Worm (Caenorhabditis elegans): ENCODE data around the gene asns-2.

Gene asns-2

DNA sequence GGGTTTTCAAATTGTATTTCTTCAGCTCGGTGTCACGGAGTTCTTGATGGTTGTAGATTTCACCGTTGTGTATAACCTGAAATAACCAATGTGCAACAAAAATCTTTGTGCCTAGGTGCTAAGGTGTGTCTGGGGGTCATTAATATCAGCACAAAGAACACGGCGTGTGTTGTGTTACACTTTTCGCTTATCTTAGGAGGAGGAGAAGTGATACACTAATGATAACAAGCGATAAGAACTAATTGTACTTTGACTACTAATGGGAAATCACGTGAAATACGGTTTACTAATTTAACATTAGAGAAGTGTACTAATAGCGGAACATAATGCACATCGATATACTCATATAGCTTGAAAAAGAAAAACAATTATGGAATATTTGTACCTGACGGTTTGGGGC lies 532 bp downstream of the asns-2 start:
- peak; percentile 91 for TF ChIP-seq elt-2 (tag; optimal IDR thresholded peaks at IDR 0.05)
- TF ChIP-seq ceh-63 (GFP tag; optimal IDR thresholded peaks at IDR 0.05) = no peak
- TF ChIP-seq zag-1 (tag; optimal IDR thresholded peaks at IDR 0.05) = no peak
- TF ChIP-seq ces-1 (GFP tag; optimal IDR thresholded peaks at IDR 0.05) = no peak
- peak; percentile 63 for TF ChIP-seq nhr-20 (tag; optimal IDR thresholded peaks at IDR 0.05)
- no peak for TF ChIP-seq lin-15B (tag; optimal IDR thresholded peaks at IDR 0.05)
- TF ChIP-seq blmp-1 (tag; optimal IDR thresholded peaks at IDR 0.05) = peak; percentile 59
- TF ChIP-seq lin-13 (GFP tag; optimal IDR thresholded peaks at IDR 0.05) = no peak
- TF ChIP-seq nhr-90 (tag; optimal IDR thresholded peaks at IDR 0.05; ENCODE audit: poor library complexity) = peak; percentile 42
- TF ChIP-seq nhr-19 (GFP tag; conservative IDR thresholded peaks at IDR 0.05) = peak; percentile 63
- peak; percentile 59 to 97 (median 92) for TF ChIP-seq elt-3 (tag; optimal IDR thresholded peaks at IDR 0.05)
- TF ChIP-seq nhr-12 (tag; optimal IDR thresholded peaks at IDR 0.05) = no peak
- peak; percentile 53 for TF ChIP-seq nhr-71 (tag; optimal IDR thresholded peaks at IDR 0.05)
- TF ChIP-seq Y116A8C.19 (tag; optimal IDR thresholded peaks at IDR 0.05; ENCODE audit: borderline replicate concordance) = no peak
- TF ChIP-seq hpl-2 (GFP tag; optimal IDR thresholded peaks at IDR 0.05) = no peak
- TF ChIP-seq swsn-7 (tag; optimal IDR thresholded peaks at IDR 0.05) = no peak
- TF ChIP-seq unc-98 (GFP tag; IDR thresholded peaks at IDR 0.05) = no peak
- no peak for TF ChIP-seq vab-15 (tag; optimal IDR thresholded peaks at IDR 0.05)
- peak; percentile 15 for TF ChIP-seq snu-23 (GFP tag; optimal IDR thresholded peaks at IDR 0.05)
- TF ChIP-seq grh-1 (GFP tag; IDR thresholded peaks at IDR 0.05) = 0 out of 2 replicates have a peak, but pooled peaks have one; percentile 5
- TF ChIP-seq pqm-1 (tag; optimal IDR thresholded peaks at IDR 0.05) = peak; percentile 7
- TF ChIP-seq mep-1 (tag; optimal IDR thresholded peaks at IDR 0.05) = no peak
- no peak for TF ChIP-seq lir-3 (tag; optimal IDR thresholded peaks at IDR 0.05; ENCODE audit: poor library complexity)
- TF ChIP-seq nhr-85 (tag) = no peak
- TF ChIP-seq lin-35 (GFP tag; optimal IDR thresholded peaks at IDR 0.05) = peak in 1 of 2 experiments; percentile 67
- TF ChIP-seq lin-14 (GFP tag; optimal IDR thresholded peaks at IDR 0.05) = peak; percentile 27

DNA sequence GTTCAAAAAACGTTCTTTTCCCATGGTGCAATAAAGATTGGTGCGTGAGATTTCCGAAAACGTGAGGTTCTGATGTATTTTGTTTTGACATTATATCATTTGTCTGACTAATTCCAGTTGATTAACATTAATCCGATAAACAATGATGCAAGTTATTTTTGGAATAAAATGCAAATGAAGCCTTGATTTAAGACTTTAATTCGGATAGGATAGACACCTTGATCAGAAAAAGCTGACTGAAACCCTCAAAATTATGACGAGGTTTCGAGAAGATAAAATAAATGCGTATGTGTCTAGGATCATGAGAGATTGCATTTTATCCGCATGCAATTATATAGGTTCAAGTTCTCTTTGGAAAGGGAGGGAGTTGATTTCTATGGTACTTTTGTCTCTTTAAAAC lies 5.2 kb downstream of the asns-2 start:
- TF ChIP-seq fkh-8 (tag; optimal IDR thresholded peaks at IDR 0.05) = peak; percentile 44
- no peak for TF ChIP-seq tbx-2 (tag; optimal IDR thresholded peaks at IDR 0.05)
- TF ChIP-seq pax-3 (tag; optimal IDR thresholded peaks at IDR 0.05) = peak; percentile 2
- peak; percentile 91 for TF ChIP-seq dsc-1 (tag; optimal IDR thresholded peaks at IDR 0.05)
- no peak for TF ChIP-seq nhr-90 (tag; optimal IDR thresholded peaks at IDR 0.05; ENCODE audit: poor library complexity)
- TF ChIP-seq pqm-1 (tag; optimal IDR thresholded peaks at IDR 0.05) = no peak

- TF ChIP-seq irx-1 (tag; optimal IDR thresholded peaks at IDR 0.05) (no peak), nhr-12 (tag; optimal IDR thresholded peaks at IDR 0.05) (no peak), rnt-1 (tag; optimal IDR thresholded peaks at IDR 0.05) (no peak), hpl-2 (GFP tag; optimal IDR thresholded peaks at IDR 0.05) (no peak), fkh-8 (tag; optimal IDR thresholded peaks at IDR 0.05) (peak; percentile 74), pag-3 (tag; optimal IDR thresholded peaks at IDR 0.05; ENCODE audit: borderline replicate concordance, insufficient read depth) (no peak), nhr-76 (tag; optimal IDR thresholded peaks at IDR 0.05) (no peak), lin-14 (GFP tag; optimal IDR thresholded peaks at IDR 0.05) (no peak), nhr-237 (tag; optimal IDR thresholded peaks at IDR 0.05) (no peak), unc-98 (GFP tag; IDR thresholded peaks at IDR 0.05) (no peak), sox-4 (tag; optimal IDR thresholded peaks at IDR 0.05) (no peak), hlh-4 (tag; optimal IDR thresholded peaks at IDR 0.05) (no peak), sup-37 (GFP tag; optimal IDR thresholded peaks at IDR 0.05) (no peak), alr-1 (tag; optimal IDR thresholded peaks at IDR 0.05; ENCODE audit: borderline replicate concordance) (no peak), mep-1 (tag; optimal IDR thresholded peaks at IDR 0.05) (no peak), pax-3 (tag; optimal IDR thresholded peaks at IDR 0.05) (peak; percentile 12), zip-4 (GFP tag; optimal IDR thresholded peaks at IDR 0.05) (no peak), xbp-1 (tag; optimal IDR thresholded peaks at IDR 0.05) (no peak), zag-1 (tag; optimal IDR thresholded peaks at IDR 0.05) (no peak), nhr-19 (GFP tag; conservative IDR thresholded peaks at IDR 0.05) (no peak), nhr-20 (tag; optimal IDR thresholded peaks at IDR 0.05) (peak; percentile 20), efl-1 (optimal IDR thresholded peaks at IDR 0.05) (no peak), efl-1 (GFP tag; optimal IDR thresholded peaks at IDR 0.05 in 1 of 2) (no peak), ets-5 (GFP tag; IDR thresholded peaks at IDR 0.05) (no peak), efl-3 (GFP tag; optimal IDR thresholded peaks at IDR 0.05) (no peak), jun-1 (tag; optimal IDR thresholded peaks at IDR 0.05) (no peak), elt-2 (tag; optimal IDR thresholded peaks at IDR 0.05) (no peak), unc-86 (tag; optimal IDR thresholded peaks at IDR 0.05) (no peak)
Observed at ce11 chrX:8744192-8744985, 6.4 kb downstream of the asns-2 start.
